Fruit fly (Drosophila melanogaster): ENCODE results near the gene CG5139.

DNA sequence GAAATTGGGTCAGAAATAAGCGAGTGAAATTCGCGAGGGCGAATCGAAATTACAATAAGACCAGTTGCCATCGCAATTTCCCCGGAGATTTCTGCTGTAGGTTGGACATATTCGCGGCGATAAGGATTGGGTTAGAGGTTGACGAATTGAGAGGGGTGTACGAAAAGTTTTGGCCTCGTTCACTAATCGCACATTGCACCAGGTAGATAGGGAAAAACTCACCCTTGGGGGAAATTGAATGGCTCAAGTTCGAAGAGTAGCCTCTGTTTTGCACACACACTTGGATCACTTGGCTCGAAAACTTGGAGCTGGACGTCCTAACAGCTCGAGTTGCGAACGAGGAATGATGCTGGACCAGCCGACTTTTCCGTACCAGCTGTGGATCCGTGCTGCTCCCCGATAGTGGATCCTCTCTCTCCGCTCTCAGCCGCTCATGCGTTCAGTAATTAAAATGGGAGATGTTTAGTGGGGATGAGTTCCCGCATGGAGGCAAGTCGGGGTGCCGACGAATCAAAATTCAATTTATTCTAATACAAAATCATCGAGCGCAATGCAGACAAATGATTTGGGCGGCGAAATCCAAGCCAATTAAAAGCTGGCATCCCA is 35.4 kb downstream of the CG5139 start, which contains the start of gene CG5080:
- no peak for TF ChIP-seq h (GFP tag; optimal IDR thresholded peaks at IDR 0.05)
- TF ChIP-seq Myc (optimal IDR thresholded peaks at IDR 0.05) = no peak
- no peak for TF ChIP-seq Vsx2 (GFP tag; optimal IDR thresholded peaks at IDR 0.05; ENCODE audit: partially characterized antibody)
- no peak for TF ChIP-seq dsf (GFP tag; optimal IDR thresholded peaks at IDR 0.05; ENCODE audit: borderline replicate concordance)
- no peak for TF ChIP-seq OdsH (GFP tag; optimal IDR thresholded peaks at IDR 0.05)
- TF ChIP-seq CG9705 (GFP tag; optimal IDR thresholded peaks at IDR 0.05) = no peak
- TF ChIP-seq Rel (GFP tag; optimal IDR thresholded peaks at IDR 0.05) = no peak
- peak; percentile 49 for TF ChIP-seq Rel (tag; optimal IDR thresholded peaks at IDR 0.05)
- no peak for TF ChIP-seq usp (GFP tag; optimal IDR thresholded peaks at IDR 0.05)
- TF ChIP-seq Dfd (GFP tag; optimal IDR thresholded peaks at IDR 0.05) = no peak
- TF ChIP-seq pan (optimal IDR thresholded peaks at IDR 0.05) = no peak
- TF ChIP-seq GATAd (GFP tag; optimal IDR thresholded peaks at IDR 0.05) = no peak

All from whole organism, wandering third instar larva.